Fruit fly (Drosophila melanogaster) whole organism, larva: Measurements from ENCODE around the gene Amnionless.

ENCODE experiments used
- noc ChIP-seq: fragments of 200-800 bp; sonication (Bioruptor generic); optimal IDR thresholded peaks from 3 replicates; lab custom pipeline; 2019; ENCODE audit warnings: missing biosample characterization, mild to moderate bottlenecking, missing genetic modification characterization, moderate library complexity

The Amnionless gene

dm6 chr2L:300877-301706, 12.1 kb upstream of the Amnionless start:
- TF ChIP-seq noc (tag; lab: Kevin White, UChicago) = peak; percentile 66

DNA sequence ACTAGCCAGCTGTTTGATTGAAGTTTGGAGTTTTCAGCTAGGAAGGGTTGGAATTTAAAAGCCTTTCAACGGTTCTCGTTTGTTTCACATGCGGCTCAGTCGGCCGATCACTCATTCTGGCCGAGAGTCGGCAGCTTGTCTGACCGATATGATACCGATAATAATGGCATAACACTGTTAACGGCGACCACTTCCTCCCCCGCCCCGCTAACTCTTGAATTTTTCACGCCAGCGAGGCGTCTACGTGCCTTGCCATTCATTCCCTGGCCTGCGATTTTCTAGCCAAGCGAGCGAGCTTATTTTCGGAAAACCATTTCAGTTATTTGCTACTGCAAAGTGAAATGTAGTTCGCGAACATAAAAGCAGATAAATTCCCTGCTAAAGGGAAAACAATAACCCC, 11.1 kb upstream of the Amnionless start:
- no peak for TF ChIP-seq noc (tag; lab: Kevin White, UChicago)

- TF ChIP-seq noc (tag; lab: Kevin White, UChicago) = no peak
Measured at dm6 chr2L:299038-299437, 10.1 kb upstream of the Amnionless start.

dm6 chr2L:298285-298644, 9.3 kb upstream of the Amnionless start:
- TF ChIP-seq noc (tag; lab: Kevin White, UChicago) = no peak

dm6 chr2L:297480-298284, 8.7 kb upstream of the Amnionless start, which contains the start of gene Pi3K21B:
Gene Pi3K21B, plus strand, starts transcription at chr2L:297880.
- TF ChIP-seq noc (tag; lab: Kevin White, UChicago) = peak; percentile 90

DNA sequence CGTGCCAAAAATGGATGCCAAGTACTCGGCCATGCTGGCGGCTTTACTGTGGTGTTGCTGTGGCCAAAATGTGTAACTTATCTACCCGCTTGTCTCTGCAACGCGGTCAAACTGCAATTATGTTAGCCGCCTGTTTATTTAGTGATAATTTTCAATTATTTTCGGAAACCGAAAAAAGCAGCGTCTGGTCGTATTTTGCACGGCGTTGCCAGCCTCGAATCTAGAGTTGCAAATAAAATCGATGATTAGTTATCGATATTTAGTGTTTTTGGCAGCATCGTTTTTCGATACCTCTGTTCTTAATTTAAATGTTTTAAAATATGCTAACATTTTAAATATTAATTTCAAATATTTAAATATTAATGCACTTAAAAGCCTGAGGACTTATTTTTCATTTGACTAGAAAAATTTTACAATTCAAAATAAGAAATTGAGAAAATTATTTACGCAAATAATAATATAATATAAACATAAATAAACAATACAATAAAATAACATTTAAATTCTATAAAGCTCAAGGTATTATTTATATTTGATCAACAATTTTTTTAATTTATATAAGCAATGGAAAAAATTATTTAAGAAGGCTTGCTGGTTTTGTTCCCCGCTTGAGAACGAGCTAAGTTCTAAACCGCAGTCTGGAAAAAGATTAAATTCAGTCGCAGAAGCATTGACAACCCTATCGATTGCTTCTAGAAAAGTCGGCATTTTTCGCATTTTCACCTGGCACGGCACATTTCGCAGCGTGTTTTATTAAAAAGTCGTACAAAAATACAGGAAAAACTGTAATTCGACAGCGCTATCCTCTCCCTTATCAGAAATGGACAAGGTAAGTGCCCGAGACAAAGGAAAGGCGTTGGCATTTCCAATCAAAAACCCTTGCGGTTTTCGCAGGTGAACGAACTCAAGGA, 5.8 kb upstream of the Amnionless start, which contains the start of the genes U2af38 and Stip1:
U2af38 (minus strand) TSS at position 230 of the 911 bp plus-strand sequence.
Stip1 (plus strand) TSS at position 671 of the 911 bp plus-strand sequence.
- no peak for TF ChIP-seq noc (tag; lab: Kevin White, UChicago)

DNA sequence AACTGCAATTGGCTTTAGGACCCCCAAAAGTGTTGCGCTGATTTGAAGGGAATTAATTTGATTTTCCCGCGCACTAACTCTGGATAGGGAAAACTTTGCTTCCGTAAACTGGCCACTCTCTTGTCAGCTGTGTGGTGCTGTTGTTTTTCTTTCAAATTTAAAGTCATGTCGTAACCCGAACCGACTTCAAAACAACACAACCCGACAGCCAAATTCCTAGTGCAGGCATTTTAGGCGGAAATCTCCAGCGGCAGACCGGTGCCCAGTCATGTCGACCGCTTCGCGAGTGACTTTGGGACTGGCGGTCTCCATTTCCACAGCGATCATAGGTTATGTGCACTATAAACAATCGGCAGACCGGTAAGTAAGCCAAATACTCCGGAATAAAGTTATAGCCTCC, 3.4 kb upstream of the Amnionless start, which contains the start of gene CG11562:
CG11562 (plus strand) TSS at position 119 of the 400 bp plus-strand sequence.
- no peak for TF ChIP-seq noc (tag; lab: Kevin White, UChicago)

DNA sequence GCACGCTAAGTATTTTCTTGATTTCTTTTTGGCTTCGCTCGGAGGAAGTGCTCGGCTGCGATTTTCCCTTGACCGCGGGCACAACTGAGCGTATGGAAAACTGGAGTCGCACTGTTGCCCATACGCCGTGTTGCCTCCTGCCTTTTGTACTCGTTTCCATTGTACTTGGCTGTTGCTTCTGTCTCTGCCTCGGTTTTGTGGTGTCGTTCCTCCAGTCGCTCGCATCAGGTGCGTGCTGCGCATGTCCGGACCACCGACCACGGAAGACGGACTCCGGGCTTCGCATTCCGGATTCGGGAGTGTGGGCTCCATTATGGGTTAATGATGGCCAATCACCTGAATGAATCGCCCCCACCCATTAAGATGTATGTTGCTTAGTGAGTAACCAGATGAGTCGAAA, 2.7 kb upstream of the Amnionless start, which contains the start of gene CG3625:
CG3625 (minus strand) TSS at position 139 of the 400 bp plus-strand sequence.
- TF ChIP-seq noc (tag; lab: Kevin White, UChicago) = no peak

DNA sequence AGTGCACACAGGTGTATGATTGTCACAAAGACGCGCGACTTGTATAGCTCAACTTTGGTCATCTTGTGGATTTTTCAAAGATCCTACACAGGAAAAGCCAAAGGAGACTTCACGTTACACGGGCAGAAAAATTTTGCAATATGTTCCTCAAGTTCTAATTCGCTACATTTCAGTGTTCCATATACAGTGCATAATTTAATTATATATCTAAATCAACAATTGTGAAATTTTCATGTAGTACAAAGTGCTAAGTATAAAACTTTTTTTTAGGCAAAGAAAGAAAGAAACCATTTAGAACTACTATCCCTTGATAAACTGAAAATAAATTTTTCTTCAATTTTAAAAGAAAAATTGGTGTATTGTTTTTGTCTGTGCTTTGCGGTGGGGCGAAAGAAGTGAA, 2.0 kb upstream of the Amnionless start:
- TF ChIP-seq noc (tag; lab: Kevin White, UChicago) = no peak

DNA sequence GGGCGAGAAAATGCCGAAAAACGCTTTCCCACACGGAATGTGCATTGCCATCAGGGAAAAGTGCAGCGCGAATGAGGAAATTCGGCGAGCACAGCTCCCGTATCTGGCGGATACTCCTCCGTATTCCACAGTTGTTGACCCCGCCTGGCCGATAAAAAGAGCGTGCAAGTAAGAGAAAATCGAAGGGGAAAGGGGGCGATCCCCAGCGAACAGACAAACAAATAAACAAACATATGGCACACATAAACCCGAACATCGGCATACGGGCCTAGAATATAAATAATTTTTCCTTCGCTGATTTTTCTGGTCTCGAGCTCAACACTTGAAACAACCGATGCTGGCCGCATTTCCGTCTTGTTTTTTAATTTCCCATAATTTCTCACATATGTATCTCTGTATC, 1.4 kb upstream of the Amnionless start:
- TF ChIP-seq noc (tag; lab: Kevin White, UChicago) = no peak

DNA sequence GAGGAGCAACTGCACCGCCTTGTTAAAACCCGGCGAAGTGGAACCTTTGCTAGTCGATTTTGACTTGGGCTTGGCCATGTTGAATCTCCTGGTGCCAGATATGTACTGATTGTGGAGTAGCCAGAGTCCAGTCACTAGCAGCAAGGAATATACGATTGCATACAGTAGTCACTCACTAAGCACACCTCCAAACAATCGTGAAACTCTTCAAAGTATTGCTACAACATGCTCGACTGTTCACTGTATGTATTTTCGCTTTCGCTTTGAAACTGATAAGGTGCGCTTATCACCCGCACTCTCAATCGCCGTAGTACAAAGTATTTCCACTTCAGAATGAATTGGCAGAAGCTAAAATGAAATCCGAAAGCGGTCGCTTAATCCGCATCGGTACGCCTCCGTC, 2.5 kb downstream of the Amnionless start:
- TF ChIP-seq noc (tag; lab: Kevin White, UChicago) = peak; percentile 82

- TF ChIP-seq noc (tag; lab: Kevin White, UChicago) = peak; percentile 59
Measured at dm6 chr2L:285596-286023, 3.3 kb downstream of the Amnionless start.

- no peak for TF ChIP-seq noc (tag; lab: Kevin White, UChicago)
Measured at dm6 chr2L:283071-283482, 5.9 kb downstream of the Amnionless start, which contains the start of gene CG11601. Gene CG11601, minus strand, starts transcription at chr2L:283269.

DNA sequence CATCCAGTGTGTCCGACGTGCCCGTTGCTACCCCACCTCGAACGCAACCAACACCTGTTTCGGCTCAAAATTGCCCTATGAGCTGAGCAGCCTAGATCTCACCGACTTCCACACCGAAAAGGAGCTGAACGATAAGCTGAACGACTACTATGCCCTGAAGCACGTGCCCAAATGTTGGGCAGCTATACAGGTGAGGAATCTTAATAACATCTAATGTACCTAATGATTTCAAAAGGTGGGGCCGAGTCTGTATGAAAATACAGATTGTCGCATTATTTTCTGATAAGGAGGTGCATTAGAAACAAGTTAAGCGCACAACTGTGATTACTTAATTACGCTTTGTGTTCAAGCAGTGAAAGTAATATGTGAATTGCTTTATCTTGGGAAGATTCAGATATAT, 10.8 kb downstream of the Amnionless start, which contains the start of gene CG17078:
CG17078 (minus strand) TSS at position 101 of the 400 bp plus-strand sequence.
- TF ChIP-seq noc (tag; lab: Kevin White, UChicago) = no peak
